Worm (Caenorhabditis elegans) whole organism, late embryonic: Measurements from ENCODE around the gene nhr-27.

Experiments used
- C08G9.2 ChIP-seq: sonication (generic microtip); optimal IDR thresholded peaks from 2 replicates; lab custom pipeline; 2016; ENCODE audit warnings: mild to moderate bottlenecking, missing genetic modification characterization, moderate library complexity, missing compliant biosample characterization
- C38D4.7 ChIP-seq: fragments of 200-800 bp; sonication (Bioruptor generic); optimal IDR thresholded peaks from 2 replicates; lab custom pipeline; 2018; ENCODE audit warnings: mild to moderate bottlenecking, missing genetic modification characterization, moderate library complexity, missing compliant biosample characterization
- F13H6.1 ChIP-seq: sonication (generic microtip); optimal IDR thresholded peaks from 2 replicates; lab custom pipeline; 2016; ENCODE audit warnings: missing genetic modification characterization, missing compliant biosample characterization
- K09A11.1 ChIP-seq: sonication (generic microtip); optimal IDR thresholded peaks from 2 replicates; lab custom pipeline; 2017; ENCODE audit warnings: antibody characterized with exemption, mild to moderate bottlenecking, missing genetic modification characterization, missing compliant biosample characterization; ENCODE audit not compliant: insufficient read depth
- Y22D7AL.16 ChIP-seq: sonication (generic microtip); optimal IDR thresholded peaks from 2 replicates; lab custom pipeline; 2016; ENCODE audit warnings: missing genetic modification characterization, missing compliant biosample characterization
- ahr-1 ChIP-seq: sonication (generic microtip); optimal IDR thresholded peaks from 2 replicates; lab custom pipeline; 2016; ENCODE audit warnings: missing genetic modification characterization, missing compliant biosample characterization
- ama-1 ChIP-seq: fragments of 150-350 bp; optimal IDR thresholded peaks from 2 replicates; lab custom pipeline; 2014
- ceh-14 ChIP-seq: sonication (generic microtip); optimal IDR thresholded peaks from 2 replicates; lab custom pipeline; 2016; ENCODE audit warnings: missing genotype, missing genetic modification characterization, missing compliant biosample characterization
- ceh-18 ChIP-seq: sonication (generic microtip); optimal IDR thresholded peaks from 2 replicates; lab custom pipeline; 2016; ENCODE audit warnings: missing genetic modification characterization, missing compliant biosample characterization
- ceh-2 ChIP-seq: sonication (generic microtip); optimal IDR thresholded peaks from 2 replicates; lab custom pipeline; 2016; ENCODE audit warnings: missing genotype, missing genetic modification characterization, missing compliant biosample characterization
- ceh-24 ChIP-seq: sonication (generic microtip); optimal IDR thresholded peaks from 2 replicates; lab custom pipeline; 2016; ENCODE audit warnings: mild to moderate bottlenecking, missing genetic modification characterization, missing compliant biosample characterization
- ceh-30 ChIP-seq: fragments of 150-350 bp; optimal IDR thresholded peaks from 2 replicates; lab custom pipeline; 2014; ENCODE audit warnings: missing biosample characterization, missing genetic modification characterization
- ceh-31 ChIP-seq: sonication (generic microtip); optimal IDR thresholded peaks from 2 replicates; lab custom pipeline; 2016; ENCODE audit warnings: missing genetic modification characterization, missing compliant biosample characterization
- ceh-34 ChIP-seq: sonication (generic microtip); optimal IDR thresholded peaks from 2 replicates; lab custom pipeline; 2016; ENCODE audit warnings: mild to moderate bottlenecking, missing genetic modification characterization, missing compliant biosample characterization
- ceh-45 ChIP-seq: fragments of 200-800 bp; sonication (Bioruptor generic); IDR thresholded peaks from 2 replicates; pipeline ENCODE4 v1.3.6; 2022; ENCODE audit warnings: missing genetic modification reagents, missing genetic modification characterization, missing compliant biosample characterization
- ceh-48 ChIP-seq: sonication (generic microtip); optimal IDR thresholded peaks from 2 replicates; lab custom pipeline; 2016; ENCODE audit warnings: missing genetic modification characterization, inconsistent platforms, missing compliant biosample characterization
- ceh-6 ChIP-seq: fragments of 200-800 bp; sonication (Bioruptor generic); optimal IDR thresholded peaks from 2 replicates; lab custom pipeline; 2018; ENCODE audit warnings: mild to moderate bottlenecking, missing genetic modification characterization, missing compliant biosample characterization
- ceh-9 ChIP-seq: sonication (generic microtip); optimal IDR thresholded peaks from 2 replicates; lab custom pipeline; 2016; ENCODE audit warnings: mild to moderate bottlenecking, missing genetic modification characterization, inconsistent platforms, missing compliant biosample characterization
- che-1 ChIP-seq: sonication (generic microtip); optimal IDR thresholded peaks from 2 replicates; lab custom pipeline; 2016; ENCODE audit warnings: mild to moderate bottlenecking, missing genetic modification characterization, missing compliant biosample characterization
- dmd-4 ChIP-seq: sonication (generic microtip); optimal IDR thresholded peaks from 2 replicates; lab custom pipeline; 2016; ENCODE audit warnings: borderline replicate concordance, missing genetic modification characterization, missing compliant biosample characterization
- elt-2 ChIP-seq: sonication (generic microtip); optimal IDR thresholded peaks from 2 replicates; lab custom pipeline; 2016; ENCODE audit warnings: missing genetic modification reagents, missing genetic modification characterization, missing compliant biosample characterization
- elt-4 ChIP-seq: sonication (generic microtip); optimal IDR thresholded peaks from 2 replicates; lab custom pipeline; 2016; ENCODE audit warnings: missing genetic modification characterization, missing compliant biosample characterization
- fkh-6 ChIP-seq: sonication (generic microtip); optimal IDR thresholded peaks from 2 replicates; lab custom pipeline; 2016; ENCODE audit warnings: missing genetic modification characterization, missing compliant biosample characterization
- gmeb-2 ChIP-seq: sonication (generic microtip); optimal IDR thresholded peaks from 2 replicates; lab custom pipeline; 2016; ENCODE audit warnings: missing genetic modification characterization, inconsistent platforms, missing compliant biosample characterization
- hlh-15 ChIP-seq: sonication (generic microtip); optimal IDR thresholded peaks from 2 replicates; lab custom pipeline; 2016; ENCODE audit warnings: missing genetic modification characterization, missing compliant biosample characterization
- hlh-30 ChIP-seq: sonication (generic microtip); optimal IDR thresholded peaks from 2 replicates; lab custom pipeline; 2017; ENCODE audit warnings: antibody characterized with exemption, missing genetic modification characterization, missing compliant biosample characterization; ENCODE audit not compliant: insufficient read depth
- hlh-6 ChIP-seq: sonication (generic microtip); optimal IDR thresholded peaks from 2 replicates; lab custom pipeline; 2016; ENCODE audit warnings: missing genotype, missing genetic modification characterization, missing compliant biosample characterization
- mec-3 ChIP-seq: sonication (generic microtip); optimal IDR thresholded peaks from 2 replicates; lab custom pipeline; 2016; ENCODE audit warnings: borderline replicate concordance, missing genetic modification characterization, missing compliant biosample characterization
- nfya-1 ChIP-seq: sonication (generic microtip); optimal IDR thresholded peaks from 2 replicates; lab custom pipeline; 2017; ENCODE audit warnings: missing genetic modification characterization, mild to moderate bottlenecking, missing compliant biosample characterization, antibody characterized with exemption, moderate library complexity
- nhr-11 ChIP-seq: fragments of 150-350 bp; optimal IDR thresholded peaks from 2 replicates; lab custom pipeline; 2014; ENCODE audit warnings: missing biosample characterization, missing genetic modification characterization
- npax-4 ChIP-seq: sonication (generic microtip); optimal IDR thresholded peaks from 2 replicates; lab custom pipeline; 2016; ENCODE audit warnings: missing genetic modification characterization, missing compliant biosample characterization
- odd-2 ChIP-seq: sonication (generic microtip); optimal IDR thresholded peaks from 2 replicates; lab custom pipeline; 2017; ENCODE audit warnings: antibody characterized with exemption, mild to moderate bottlenecking, missing genetic modification characterization, missing compliant biosample characterization
- pag-3 ChIP-seq: sonication (generic microtip); optimal IDR thresholded peaks from 2 replicates; lab custom pipeline; 2016; ENCODE audit warnings: missing compliant biosample characterization, missing genetic modification characterization, borderline replicate concordance
- pax-1 ChIP-seq: fragments of 150-350 bp; optimal IDR thresholded peaks from 2 replicates; lab custom pipeline; 2014; ENCODE audit warnings: missing biosample characterization, missing genetic modification characterization
- pha-2 ChIP-seq: sonication (generic microtip); optimal IDR thresholded peaks from 2 replicates; lab custom pipeline; 2017; ENCODE audit warnings: mild to moderate bottlenecking, missing genetic modification characterization, missing compliant biosample characterization
- pqm-1 ChIP-seq: sonication (generic microtip); optimal IDR thresholded peaks from 2 replicates; lab custom pipeline; 2016; ENCODE audit warnings: missing genetic modification characterization, missing compliant biosample characterization
- ref-2 ChIP-seq: sonication (generic microtip); optimal IDR thresholded peaks from 2 replicates; lab custom pipeline; 2016; ENCODE audit warnings: missing genetic modification characterization, missing compliant biosample characterization
- rnt-1 ChIP-seq: sonication (generic microtip); optimal IDR thresholded peaks from 2 replicates; lab custom pipeline; 2016; ENCODE audit warnings: missing genetic modification characterization, missing compliant biosample characterization
- sdc-2 ChIP-seq: sonication (generic microtip); optimal IDR thresholded peaks from 2 replicates; lab custom pipeline; 2016; ENCODE audit warnings: missing genotype, missing genetic modification characterization, missing compliant biosample characterization
- sox-4 ChIP-seq: sonication (generic microtip); optimal IDR thresholded peaks from 2 replicates; lab custom pipeline; 2017; ENCODE audit warnings: mild to moderate bottlenecking, missing genetic modification characterization, inconsistent platforms, missing compliant biosample characterization
- syd-9 ChIP-seq: sonication (generic microtip); optimal IDR thresholded peaks from 2 replicates; lab custom pipeline; 2016; ENCODE audit warnings: mild to moderate bottlenecking, missing genetic modification characterization, moderate library complexity, missing compliant biosample characterization
- tbx-2 ChIP-seq: sonication (generic microtip); optimal IDR thresholded peaks from 2 replicates; lab custom pipeline; 2016; ENCODE audit warnings: missing genetic modification characterization, missing compliant biosample characterization
- tbx-7 ChIP-seq: sonication (generic microtip); optimal IDR thresholded peaks from 2 replicates; lab custom pipeline; 2016; ENCODE audit warnings: missing genotype, missing genetic modification characterization, missing compliant biosample characterization
- ttx-3 ChIP-seq: sonication (generic microtip); optimal IDR thresholded peaks from 2 replicates; lab custom pipeline; 2016; ENCODE audit warnings: missing genetic modification reagents, missing genetic modification characterization, missing compliant biosample characterization
- unc-42 ChIP-seq: sonication (generic microtip); optimal IDR thresholded peaks from 2 replicates; lab custom pipeline; 2016; ENCODE audit warnings: missing genotype, missing genetic modification characterization, missing compliant biosample characterization
- zip-5 ChIP-seq: sonication (generic microtip); optimal IDR thresholded peaks from 2 replicates; lab custom pipeline; 2016; ENCODE audit warnings: missing genetic modification characterization, missing compliant biosample characterization

Gene nhr-27

ce11 chrX:12693150-12693589, 114.9 kb downstream of the nhr-27 start (continued):
- peak; percentile 52 for TF ChIP-seq nfya-1 (tag; lab: Kevin White, UChicago)
- no peak for TF ChIP-seq sox-4 (tag; lab: Kevin White, UChicago)
- TF ChIP-seq elt-2 (tag; lab: Kevin White, UChicago), result no peak
- TF ChIP-seq ceh-30, result no peak
- no peak for TF ChIP-seq hlh-15 (tag; lab: Kevin White, UChicago)
- peak; percentile 97 for TF ChIP-seq ama-1 (lab: Kevin White, UChicago)
- TF ChIP-seq npax-4, result no peak
- TF ChIP-seq pqm-1 (tag; lab: Kevin White, UChicago), result no peak
- peak; percentile 13 for TF ChIP-seq ceh-24 (tag; lab: Kevin White, UChicago)
- no peak for TF ChIP-seq ceh-18 (tag; lab: Kevin White, UChicago)
- TF ChIP-seq ceh-14, result no peak
- no peak for TF ChIP-seq nhr-11 (tag; lab: Kevin White, UChicago)
- peak; percentile 30 for TF ChIP-seq che-1 (tag; lab: Kevin White, UChicago)
- no peak for TF ChIP-seq Y22D7AL.16 (tag; lab: Kevin White, UChicago)
- TF ChIP-seq ceh-34 (tag; lab: Kevin White, UChicago), result no peak
- peak; percentile 32 for TF ChIP-seq C38D4.7 (GFP tag; lab: Kevin White, UChicago)
- TF ChIP-seq mec-3 (tag; lab: Kevin White, UChicago), result no peak
- no peak for TF ChIP-seq fkh-6 (tag; lab: Kevin White, UChicago)
- no peak for TF ChIP-seq sdc-2 (tag; lab: Kevin White, UChicago)
- peak; percentile 64 for TF ChIP-seq syd-9 (tag; lab: Kevin White, UChicago)
- peak; percentile 7 for TF ChIP-seq F13H6.1 (tag; lab: Kevin White, UChicago)
- TF ChIP-seq ceh-45 (GFP tag; lab: Robert Waterston, UW), result 0 out of 2 replicates have a peak, but pooled peaks have one; percentile 14
- peak; percentile 36 for TF ChIP-seq pha-2 (tag; lab: Kevin White, UChicago)
- TF ChIP-seq tbx-2, result peak; percentile 33
- TF ChIP-seq C08G9.2 (tag; lab: Kevin White, UChicago), result no peak
- TF ChIP-seq hlh-6, result no peak
- TF ChIP-seq ceh-6 (GFP tag; lab: Kevin White, UChicago), result no peak
- TF ChIP-seq odd-2, result no peak
- no peak for TF ChIP-seq elt-4 (tag; lab: Kevin White, UChicago)

ce11 chrX:12691740-12692383, 116.3 kb downstream of the nhr-27 start:
- TF ChIP-seq hlh-15 (tag; lab: Kevin White, UChicago) (no peak), che-1 (tag; lab: Kevin White, UChicago) (peak; percentile 29), hlh-30 (no peak), pag-3 (peak; percentile 7), dmd-4 (tag; lab: Kevin White, UChicago) (no peak), ceh-6 (GFP tag; lab: Kevin White, UChicago) (no peak), unc-42 (tag; lab: Kevin White, UChicago) (peak; percentile 68), odd-2 (no peak), sdc-2 (tag; lab: Kevin White, UChicago) (peak; percentile 21), elt-2 (tag; lab: Kevin White, UChicago) (no peak), pqm-1 (tag; lab: Kevin White, UChicago) (no peak), ceh-31 (tag; lab: Kevin White, UChicago) (peak; percentile 81), ahr-1 (tag; lab: Kevin White, UChicago) (peak; percentile 11), gmeb-2 (tag; lab: Kevin White, UChicago) (no peak), C08G9.2 (tag; lab: Kevin White, UChicago) (peak; percentile 43), pha-2 (tag; lab: Kevin White, UChicago) (no peak), ceh-18 (tag; lab: Kevin White, UChicago) (peak; percentile 6), sox-4 (tag; lab: Kevin White, UChicago) (peak; percentile 55), ceh-9 (no peak), mec-3 (tag; lab: Kevin White, UChicago) (no peak), ttx-3 (tag; lab: Kevin White, UChicago) (no peak), elt-4 (tag; lab: Kevin White, UChicago) (no peak), tbx-2 (peak; percentile 56), K09A11.1 (peak; percentile 1), zip-5 (tag; lab: Kevin White, UChicago) (no peak), ceh-34 (tag; lab: Kevin White, UChicago) (peak; percentile 19), C38D4.7 (GFP tag; lab: Kevin White, UChicago) (peak; percentile 34), hlh-6 (peak; percentile 69), pax-1 (tag; lab: Kevin White, UChicago) (no peak), ref-2 (tag; lab: Kevin White, UChicago) (peak; percentile 55), ceh-2 (tag; lab: Kevin White, UChicago) (peak; percentile 24), ceh-14 (peak; percentile 30), F13H6.1 (tag; lab: Kevin White, UChicago) (no peak), tbx-7 (tag; lab: Kevin White, UChicago) (no peak), nfya-1 (tag; lab: Kevin White, UChicago) (peak; percentile 56), rnt-1 (tag; lab: Kevin White, UChicago) (no peak), ama-1 (lab: Kevin White, UChicago) (peak; percentile 96), ceh-48 (tag; lab: Kevin White, UChicago) (peak; percentile 46), ceh-30 (no peak)
